Fruit fly (Drosophila melanogaster) whole organism, adult: ENCODE data around the gene pst.
A peak's percentile ranks its signal among the peaks of the same experiment; 100 is the strongest.

Source experiments
- CG11617 ChIP-seq: fragments of 200-800 bp; sonication (Bioruptor generic); optimal IDR thresholded peaks from 2 replicates; lab custom pipeline; 2017; ENCODE audit warnings: mild to moderate bottlenecking, missing biosample characterization, missing genetic modification reagents, missing genetic modification characterization
- CG12768 ChIP-seq: fragments of 200-800 bp; sonication (Bioruptor generic); optimal IDR thresholded peaks from 2 replicates; lab custom pipeline; 2017; ENCODE audit warnings: missing biosample characterization, missing genetic modification characterization, mild to moderate bottlenecking, moderate library complexity, missing genetic modification reagents
- CG14711 ChIP-seq: fragments of 200-800 bp; sonication (Bioruptor generic); optimal IDR thresholded peaks from 2 replicates; lab custom pipeline; 2018; ENCODE audit warnings: missing biosample characterization, mild to moderate bottlenecking, missing genetic modification characterization, moderate library complexity
- CG1620 ChIP-seq: fragments of 200-800 bp; sonication (Bioruptor generic); optimal IDR thresholded peaks from 2 replicates; lab custom pipeline; 2016; ENCODE audit warnings: missing biosample characterization, missing genetic modification characterization
- CG33017 ChIP-seq: fragments of 200-800 bp; sonication (Bioruptor generic); optimal IDR thresholded peaks from 2 replicates; lab custom pipeline; 2018; ENCODE audit warnings: missing biosample characterization, mild to moderate bottlenecking, missing genetic modification characterization, moderate library complexity
- CG5204 ChIP-seq: fragments of 200-800 bp; sonication (Bioruptor generic); optimal IDR thresholded peaks from 2 replicates; lab custom pipeline; 2016; ENCODE audit warnings: missing biosample characterization, missing genetic modification characterization
- CG7045 ChIP-seq: fragments of 200-800 bp; sonication (Bioruptor generic); optimal IDR thresholded peaks from 2 replicates; lab custom pipeline; 2017; ENCODE audit warnings: missing biosample characterization, mild to moderate bottlenecking, missing genetic modification characterization
- CG7101 ChIP-seq: fragments of 200-800 bp; sonication (Bioruptor generic); optimal IDR thresholded peaks from 2 replicates; lab custom pipeline; 2018; ENCODE audit warnings: missing biosample characterization, mild to moderate bottlenecking, missing genetic modification characterization, moderate library complexity
- Clk ChIP-seq: fragments of 200-800 bp; sonication (Bioruptor generic); optimal IDR thresholded peaks from 2 replicates; lab custom pipeline; 2017; ENCODE audit warnings: missing biosample characterization, missing genetic modification characterization
- Crg-1 ChIP-seq: fragments of 200-800 bp; sonication (Bioruptor generic); optimal IDR thresholded peaks from 2 replicates; lab custom pipeline; 2016; ENCODE audit warnings: missing biosample characterization, missing genetic modification characterization
- Hr96 ChIP-seq: fragments of 200-800 bp; sonication (Bioruptor generic); optimal IDR thresholded peaks from 2 replicates; lab custom pipeline; 2016; ENCODE audit warnings: missing biosample characterization, missing genetic modification characterization
- Mnt ChIP-seq: fragments of 200-800 bp; sonication (Bioruptor generic); optimal IDR thresholded peaks from 2 replicates; lab custom pipeline; 2016; ENCODE audit warnings: missing biosample characterization, mild to moderate bottlenecking, missing genetic modification characterization
- bab1 ChIP-seq: fragments of 200-800 bp; sonication (Bioruptor generic); optimal IDR thresholded peaks from 3 replicates; lab custom pipeline; 2019; ENCODE audit warnings: missing biosample characterization, mild to moderate bottlenecking, missing genetic modification characterization, moderate library complexity
- cic ChIP-seq: fragments of 200-800 bp; sonication (Bioruptor generic); optimal IDR thresholded peaks from 2 replicates; lab custom pipeline; 2017; ENCODE audit warnings: missing biosample characterization, mild to moderate bottlenecking, missing genetic modification characterization, moderate library complexity
- cnc ChIP-seq, 2 experiments: fragments of >200 bp; optimal IDR thresholded peaks; 2 replicates each; lab custom pipeline; 2017
- kay ChIP-seq: fragments of 200-800 bp; sonication (Bioruptor generic); peaks from one replicate; lab custom pipeline; 2016; ENCODE audit warnings: missing biosample characterization, missing genetic modification characterization, borderline replicate concordance
- ovo ChIP-seq: fragments of 200-800 bp; sonication (Bioruptor generic); optimal IDR thresholded peaks from 2 replicates; lab custom pipeline; 2016; ENCODE audit warnings: missing biosample characterization, missing genetic modification characterization
- pad ChIP-seq: fragments of 200-800 bp; sonication (Bioruptor generic); optimal IDR thresholded peaks from 3 replicates; lab custom pipeline; 2017; ENCODE audit warnings: missing biosample characterization, missing genetic modification characterization, mild to moderate bottlenecking, moderate library complexity, missing genetic modification reagents
- tj ChIP-seq: fragments of 200-800 bp; sonication (Bioruptor generic); optimal IDR thresholded peaks from 3 replicates; lab custom pipeline; 2017; ENCODE audit warnings: missing biosample characterization, mild to moderate bottlenecking, missing genetic modification characterization, moderate library complexity
- toe ChIP-seq: fragments of 200-800 bp; sonication (Bioruptor generic); optimal IDR thresholded peaks from 2 replicates; lab custom pipeline; 2016; ENCODE audit warnings: missing biosample characterization, missing genetic modification characterization

pst gene

dm6 chr3L:7334990-7335389, 25.1 kb downstream of the pst start, which contains the start of the genes wrm1 and wrm2:
Gene wrm1, minus strand, starts transcription at chr3L:7335226.
Gene wrm2, minus strand, starts transcription at chr3L:7335226.
- TF ChIP-seq toe (GFP tag; lab: Kevin White, UChicago) (no peak), bab1 (peak; percentile 52), kay (GFP tag; lab: Kevin White, UChicago) (no peak), CG11617 (no peak), CG14711 (tag; lab: Kevin White, UChicago) (peak; percentile 5), Mnt (GFP tag; lab: Kevin White, UChicago) (peak; percentile 55), CG12768 (GFP tag; lab: Kevin White, UChicago) (no peak), CG5204 (GFP tag; lab: Kevin White, UChicago) (no peak)

- TF ChIP-seq CG14711 (tag; lab: Kevin White, UChicago): peak; percentile 99
- peak; percentile 80 for TF ChIP-seq Crg-1
- TF ChIP-seq Mnt (GFP tag; lab: Kevin White, UChicago): peak; percentile 70
- TF ChIP-seq CG5204 (GFP tag; lab: Kevin White, UChicago): no peak
- TF ChIP-seq bab1: peak; percentile 86
- TF ChIP-seq ovo (GFP tag; lab: Kevin White, UChicago): peak; percentile 80
- peak; percentile 69 for TF ChIP-seq cic (GFP tag; lab: Kevin White, UChicago)
- peak; percentile 96 for TF ChIP-seq CG11617
- TF ChIP-seq Clk (GFP tag; lab: Kevin White, UChicago): peak; percentile 51
- peak; percentile 90 for TF ChIP-seq CG7045 (GFP tag; lab: Kevin White, UChicago)
- no peak for TF ChIP-seq cnc (optimal IDR thresholded peaks at IDR 0.05; lab: Kevin White, UChicago)
- TF ChIP-seq toe (GFP tag; lab: Kevin White, UChicago): no peak
- no peak for TF ChIP-seq kay (GFP tag; lab: Kevin White, UChicago)
- TF ChIP-seq CG1620 (GFP tag; lab: Kevin White, UChicago): peak; percentile 75
- peak; percentile 69 for TF ChIP-seq pad
- peak; percentile 93 for TF ChIP-seq CG33017
- peak; percentile 90 for TF ChIP-seq CG12768 (GFP tag; lab: Kevin White, UChicago)
- TF ChIP-seq Hr96 (GFP tag; lab: Kevin White, UChicago): no peak
- TF ChIP-seq tj (GFP tag; lab: Kevin White, UChicago): peak; percentile 88
- peak; percentile 96 for TF ChIP-seq CG7101 (tag; lab: Kevin White, UChicago)
Observed at dm6 chr3L:7328567-7329253, 31.4 kb downstream of the pst start, which contains the start of the genes mrva, CG42307 and mus312. Gene mrva, minus strand, starts transcription at chr3L:7328842. Gene CG42307, plus strand, starts transcription at chr3L:7329132. Gene mus312, plus strand, starts transcription at chr3L:7329132.

dm6 chr3L:7326676-7327075, 33.4 kb downstream of the pst start:
- TF ChIP-seq kay (GFP tag; lab: Kevin White, UChicago) (no peak), CG1620 (GFP tag; lab: Kevin White, UChicago) (no peak), Mnt (GFP tag; lab: Kevin White, UChicago) (no peak), CG14711 (tag; lab: Kevin White, UChicago) (no peak), pad (no peak), bab1 (no peak), CG5204 (GFP tag; lab: Kevin White, UChicago) (no peak), cic (GFP tag; lab: Kevin White, UChicago) (no peak)

dm6 chr3L:7323348-7323747, 36.7 kb downstream of the pst start, which contains the start of the genes RhoGEF4 and Rint1:
Gene RhoGEF4, minus strand, starts transcription at chr3L:7323411.
Gene Rint1, plus strand, starts transcription at chr3L:7323619.
- peak; percentile 66 for TF ChIP-seq CG14711 (tag; lab: Kevin White, UChicago)
- peak; percentile 17 for TF ChIP-seq bab1
- peak; percentile 14 for TF ChIP-seq pad
- TF ChIP-seq CG7045 (GFP tag; lab: Kevin White, UChicago): no peak
- peak; percentile 44 for TF ChIP-seq Mnt (GFP tag; lab: Kevin White, UChicago)
- TF ChIP-seq Clk (GFP tag; lab: Kevin White, UChicago): no peak
- peak; percentile 15 for TF ChIP-seq ovo (GFP tag; lab: Kevin White, UChicago)
- TF ChIP-seq cic (GFP tag; lab: Kevin White, UChicago): peak; percentile 13
- TF ChIP-seq tj (GFP tag; lab: Kevin White, UChicago): peak; percentile 27
- peak; percentile 38 for TF ChIP-seq Crg-1
- peak; percentile 4 for TF ChIP-seq CG12768 (GFP tag; lab: Kevin White, UChicago)
- TF ChIP-seq CG7101 (tag; lab: Kevin White, UChicago): peak; percentile 75
- peak; percentile 13 for TF ChIP-seq toe (GFP tag; lab: Kevin White, UChicago)
- no peak for TF ChIP-seq kay (GFP tag; lab: Kevin White, UChicago)
- no peak for TF ChIP-seq CG33017
- TF ChIP-seq cnc (optimal IDR thresholded peaks at IDR 0.05; lab: Kevin White, UChicago): no peak
- no peak for TF ChIP-seq CG5204 (GFP tag; lab: Kevin White, UChicago)
- TF ChIP-seq CG11617: peak; percentile 36
- no peak for TF ChIP-seq Hr96 (GFP tag; lab: Kevin White, UChicago)
- peak; percentile 44 for TF ChIP-seq CG1620 (GFP tag; lab: Kevin White, UChicago)

dm6 chr3L:7319768-7320167, 40.3 kb downstream of the pst start, which contains the start of gene CG8607:
Gene CG8607, plus strand, starts transcription at chr3L:7320068.
- TF ChIP-seq CG7101 (tag; lab: Kevin White, UChicago) (no peak), CG7045 (GFP tag; lab: Kevin White, UChicago) (no peak), CG11617 (no peak), ovo (GFP tag; lab: Kevin White, UChicago) (no peak), Clk (GFP tag; lab: Kevin White, UChicago) (no peak), pad (no peak), CG14711 (tag; lab: Kevin White, UChicago) (no peak), bab1 (no peak), CG5204 (GFP tag; lab: Kevin White, UChicago) (no peak), CG33017 (no peak), toe (GFP tag; lab: Kevin White, UChicago) (no peak), cnc (optimal IDR thresholded peaks at IDR 0.05; lab: Kevin White, UChicago) (no peak), Mnt (GFP tag; lab: Kevin White, UChicago) (no peak), cic (GFP tag; lab: Kevin White, UChicago) (no peak), CG12768 (GFP tag; lab: Kevin White, UChicago) (no peak), Crg-1 (no peak), tj (GFP tag; lab: Kevin White, UChicago) (no peak)
